Worm (Caenorhabditis elegans): Measurements from ENCODE around the gene ssp-32.
A peak's percentile ranks its signal among the peaks of the same experiment; 100 is the strongest.

The ssp-32 gene

DNA sequence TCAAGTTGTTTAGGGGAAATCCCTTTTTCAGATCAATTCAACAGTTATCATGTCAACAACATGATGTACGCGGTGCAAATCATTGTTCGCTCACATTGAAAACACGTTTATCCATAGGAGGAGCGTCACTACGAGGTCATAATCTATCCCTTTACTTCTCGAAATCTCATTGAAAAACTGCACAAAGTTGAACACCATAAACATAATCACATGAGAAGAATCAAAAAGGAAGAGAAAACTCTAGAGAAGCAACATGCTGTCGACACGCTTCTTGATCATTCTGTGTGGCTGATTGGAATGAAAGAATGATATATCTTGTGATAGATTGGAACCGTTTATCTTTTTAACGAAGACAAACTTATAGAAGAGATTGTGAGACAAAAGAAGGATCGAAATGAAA is 27.3 kb upstream of the ssp-32 start (continued):
- TF ChIP-seq egl-13 (tag; optimal IDR thresholded peaks at IDR 0.05) (no peak), Y116A8C.19 (tag; optimal IDR thresholded peaks at IDR 0.05; ENCODE audit: borderline replicate concordance) (no peak), aha-1 (tag; optimal IDR thresholded peaks at IDR 0.05) (no peak), jun-1 (tag; optimal IDR thresholded peaks at IDR 0.05) (no peak), tbx-2 (tag; optimal IDR thresholded peaks at IDR 0.05) (peak; percentile 84), aly-2 (tag; optimal IDR thresholded peaks at IDR 0.05) (no peak), swsn-7 (tag; optimal IDR thresholded peaks at IDR 0.05) (no peak), lin-14 (GFP tag; optimal IDR thresholded peaks at IDR 0.05) (peak; percentile 84), unc-30 (tag; optimal IDR thresholded peaks at IDR 0.05) (no peak), unc-130 (tag; optimal IDR thresholded peaks at IDR 0.05) (peak; percentile 89), sup-37 (GFP tag; optimal IDR thresholded peaks at IDR 0.05) (no peak), snpc-4 (tag; optimal IDR thresholded peaks at IDR 0.05) (no peak), ets-5 (GFP tag; IDR thresholded peaks at IDR 0.05) (no peak), nhr-76 (tag; optimal IDR thresholded peaks at IDR 0.05) (no peak), egl-27 (tag; optimal IDR thresholded peaks at IDR 0.05) (no peak), ztf-4 (tag; optimal IDR thresholded peaks at IDR 0.05) (peak; percentile 62), nhr-12 (tag; optimal IDR thresholded peaks at IDR 0.05) (no peak), alr-1 (tag; optimal IDR thresholded peaks at IDR 0.05; ENCODE audit: borderline replicate concordance) (no peak), zip-4 (GFP tag; optimal IDR thresholded peaks at IDR 0.05) (no peak), fkh-4 (tag; optimal IDR thresholded peaks at IDR 0.05; ENCODE audit: borderline replicate concordance) (no peak), mep-1 (tag; optimal IDR thresholded peaks at IDR 0.05) (peak; percentile 53), snu-23 (GFP tag; optimal IDR thresholded peaks at IDR 0.05) (peak; percentile 86), ceh-88 (GFP tag; IDR thresholded peaks at IDR 0.05) (0 out of 2 replicates have a peak, but pooled peaks have one; percentile 21), mab-9 (GFP tag; IDR thresholded peaks at IDR 0.05) (no peak), pqm-1 (tag; optimal IDR thresholded peaks at IDR 0.05) (no peak), efl-3 (GFP tag; optimal IDR thresholded peaks at IDR 0.05) (no peak), sptf-1 (tag; optimal IDR thresholded peaks at IDR 0.05) (no peak), mdl-1 (tag; optimal IDR thresholded peaks at IDR 0.05) (peak in 1 of 2 experiments; percentile 64), hlh-17 (GFP tag; optimal IDR thresholded peaks at IDR 0.05; ENCODE audit: borderline replicate concordance) (no peak), nhr-85 (tag) (peak; percentile 98), unc-62 (GFP tag; optimal IDR thresholded peaks at IDR 0.05) (no peak), C04F5.9 (tag; optimal IDR thresholded peaks at IDR 0.05) (no peak), fkh-10 (GFP tag; optimal IDR thresholded peaks at IDR 0.05) (no peak), rnt-1 (tag; optimal IDR thresholded peaks at IDR 0.05) (no peak), isw-1 (GFP tag; IDR thresholded peaks at IDR 0.05) (no peak), nhr-28 (tag; optimal IDR thresholded peaks at IDR 0.05) (no peak), nhr-71 (tag; optimal IDR thresholded peaks at IDR 0.05) (peak; percentile 93), nhr-84 (tag; optimal IDR thresholded peaks at IDR 0.05) (no peak), mef-2 (tag; optimal IDR thresholded peaks at IDR 0.05) (no peak), grh-1 (GFP tag; IDR thresholded peaks at IDR 0.05) (peak; percentile 83), unc-86 (tag; optimal IDR thresholded peaks at IDR 0.05) (no peak), dsc-1 (tag; optimal IDR thresholded peaks at IDR 0.05) (no peak), hpl-2 (GFP tag; optimal IDR thresholded peaks at IDR 0.05) (no peak), fos-1 (tag; optimal IDR thresholded peaks at IDR 0.05) (no peak), C34B4.2 (tag; optimal IDR thresholded peaks at IDR 0.05) (no peak), lir-3 (tag; optimal IDR thresholded peaks at IDR 0.05; ENCODE audit: poor library complexity) (peak; percentile 56), sox-4 (tag; optimal IDR thresholded peaks at IDR 0.05) (no peak), fkh-8 (tag; optimal IDR thresholded peaks at IDR 0.05) (no peak), zag-1 (tag; optimal IDR thresholded peaks at IDR 0.05) (no peak), nhr-90 (tag; optimal IDR thresholded peaks at IDR 0.05; ENCODE audit: poor library complexity) (peak; percentile 87), nhr-19 (GFP tag; conservative IDR thresholded peaks at IDR 0.05) (peak; percentile 87), ceh-90 (tag; optimal IDR thresholded peaks at IDR 0.05) (no peak), vab-15 (tag; optimal IDR thresholded peaks at IDR 0.05) (no peak), lin-15B (tag; optimal IDR thresholded peaks at IDR 0.05) (no peak), ama-1 (optimal IDR thresholded peaks at IDR 0.05) (no peak)

Data from whole organism, L1 larva.